Fruit fly (Drosophila melanogaster): ENCODE measurements around the gene CG8209.

Gene CG8209

dm6 chr3L:7961973-7962753 lies 14.0 kb upstream of the CG8209 start:
- TF ChIP-seq pan (optimal IDR thresholded peaks at IDR 0.05) (no peak), CG8478 (optimal IDR thresholded peaks at IDR 0.05) (no peak), EcR (GFP tag; optimal IDR thresholded peaks at IDR 0.05) (no peak), psq (optimal IDR thresholded peaks at IDR 0.05) (no peak)

dm6 chr3L:7963022-7963421 lies 13.2 kb upstream of the CG8209 start:
- TF ChIP-seq psq (optimal IDR thresholded peaks at IDR 0.05) (no peak), pan (optimal IDR thresholded peaks at IDR 0.05) (no peak), EcR (GFP tag; optimal IDR thresholded peaks at IDR 0.05) (no peak), Dll (optimal IDR thresholded peaks at IDR 0.05) (no peak), usp (GFP tag; optimal IDR thresholded peaks at IDR 0.05) (no peak), CG8478 (optimal IDR thresholded peaks at IDR 0.05) (no peak)

dm6 chr3L:7963549-7963948 lies 12.7 kb upstream of the CG8209 start:
- TF ChIP-seq EcR (GFP tag; optimal IDR thresholded peaks at IDR 0.05), result no peak

dm6 chr3L:7967203-7967602 lies 9.0 kb upstream of the CG8209 start:
- no peak for TF ChIP-seq psq (optimal IDR thresholded peaks at IDR 0.05)
- no peak for TF ChIP-seq EcR (GFP tag; optimal IDR thresholded peaks at IDR 0.05)
- no peak for TF ChIP-seq Dll (optimal IDR thresholded peaks at IDR 0.05)
- no peak for TF ChIP-seq pan (optimal IDR thresholded peaks at IDR 0.05)
- no peak for TF ChIP-seq usp (GFP tag; optimal IDR thresholded peaks at IDR 0.05)
- TF ChIP-seq CG8478 (optimal IDR thresholded peaks at IDR 0.05), result no peak

dm6 chr3L:7968422-7969030 lies 7.7 kb upstream of the CG8209 start:
- TF ChIP-seq EcR (GFP tag; optimal IDR thresholded peaks at IDR 0.05) (no peak), usp (GFP tag; optimal IDR thresholded peaks at IDR 0.05) (no peak), pan (optimal IDR thresholded peaks at IDR 0.05) (no peak), Dll (optimal IDR thresholded peaks at IDR 0.05) (no peak), psq (optimal IDR thresholded peaks at IDR 0.05) (no peak), CG8478 (optimal IDR thresholded peaks at IDR 0.05) (no peak)

- TF ChIP-seq usp (GFP tag; optimal IDR thresholded peaks at IDR 0.05) (no peak), EcR (GFP tag; optimal IDR thresholded peaks at IDR 0.05) (no peak), Dll (optimal IDR thresholded peaks at IDR 0.05) (no peak), CG8478 (optimal IDR thresholded peaks at IDR 0.05) (no peak), psq (optimal IDR thresholded peaks at IDR 0.05) (no peak), pan (optimal IDR thresholded peaks at IDR 0.05) (no peak)
Observed at dm6 chr3L:7970442-7970841, 5.8 kb upstream of the CG8209 start, which contains the start of gene RNaseX25. RNaseX25 (plus strand) TSS chr3L:7970588.

- TF ChIP-seq EcR (GFP tag; optimal IDR thresholded peaks at IDR 0.05) (no peak), usp (GFP tag; optimal IDR thresholded peaks at IDR 0.05) (no peak), pan (optimal IDR thresholded peaks at IDR 0.05) (no peak), Dll (optimal IDR thresholded peaks at IDR 0.05) (no peak), CG8478 (optimal IDR thresholded peaks at IDR 0.05) (no peak), psq (optimal IDR thresholded peaks at IDR 0.05) (no peak)
Observed at dm6 chr3L:7974671-7975281, 1.4 kb upstream of the CG8209 start, which contains the start of gene CG8042. CG8042 (minus strand) TSS chr3L:7974991.

- no peak for TF ChIP-seq psq (optimal IDR thresholded peaks at IDR 0.05)
- no peak for TF ChIP-seq EcR (GFP tag; optimal IDR thresholded peaks at IDR 0.05)
- TF ChIP-seq pan (optimal IDR thresholded peaks at IDR 0.05), result no peak
- TF ChIP-seq CG8478 (optimal IDR thresholded peaks at IDR 0.05), result no peak
- TF ChIP-seq Dll (optimal IDR thresholded peaks at IDR 0.05), result no peak
- TF ChIP-seq usp (GFP tag; optimal IDR thresholded peaks at IDR 0.05), result no peak
Observed at dm6 chr3L:7978550-7978776, 2.3 kb downstream of the CG8209 start, which contains the start of gene Pop4. Pop4 (minus strand) TSS chr3L:7978650.

- TF ChIP-seq EcR (GFP tag; optimal IDR thresholded peaks at IDR 0.05) (no peak), Dll (optimal IDR thresholded peaks at IDR 0.05) (no peak), CG8478 (optimal IDR thresholded peaks at IDR 0.05) (no peak)
Observed at dm6 chr3L:7978777-7979649, 2.8 kb downstream of the CG8209 start, which contains the start of gene nmo. nmo (plus strand) TSS chr3L:7979046.

dm6 chr3L:7981228-7981854 lies 5.1 kb downstream of the CG8209 start:
- TF ChIP-seq Dll (optimal IDR thresholded peaks at IDR 0.05) (no peak), EcR (GFP tag; optimal IDR thresholded peaks at IDR 0.05) (no peak), pan (optimal IDR thresholded peaks at IDR 0.05) (no peak), psq (optimal IDR thresholded peaks at IDR 0.05) (no peak), CG8478 (optimal IDR thresholded peaks at IDR 0.05) (no peak), usp (GFP tag; optimal IDR thresholded peaks at IDR 0.05) (no peak)

dm6 chr3L:7981956-7982355 lies 5.8 kb downstream of the CG8209 start:
- TF ChIP-seq psq (optimal IDR thresholded peaks at IDR 0.05) (no peak), EcR (GFP tag; optimal IDR thresholded peaks at IDR 0.05) (no peak), usp (GFP tag; optimal IDR thresholded peaks at IDR 0.05) (no peak), Dll (optimal IDR thresholded peaks at IDR 0.05) (no peak), pan (optimal IDR thresholded peaks at IDR 0.05) (no peak), CG8478 (optimal IDR thresholded peaks at IDR 0.05) (no peak)

Measured in whole organism.